Fruit fly (Drosophila melanogaster) whole organism, prepupa: ENCODE results near the gene CG12885.

Source experiments
- Blimp-1 ChIP-seq: fragments of 200-800 bp; sonication (Bioruptor generic); optimal IDR thresholded peaks from 3 replicates; lab custom pipeline; 2017; ENCODE audit warnings: missing biosample characterization, missing genetic modification characterization, mild to moderate bottlenecking, moderate library complexity, missing genetic modification reagents
- CG10669 ChIP-seq: fragments of 200-800 bp; sonication (Bioruptor generic); optimal IDR thresholded peaks from 3 replicates; lab custom pipeline; 2018; ENCODE audit warnings: missing biosample characterization, mild to moderate bottlenecking, missing genetic modification characterization, moderate library complexity
- CG16779 ChIP-seq: fragments of 200-800 bp; sonication (Bioruptor generic); optimal IDR thresholded peaks from 3 replicates; lab custom pipeline; 2017; ENCODE audit warnings: missing biosample characterization, mild to moderate bottlenecking, missing genetic modification characterization
- CG3032 ChIP-seq: fragments of 200-800 bp; optimal IDR thresholded peaks from 2 replicates; lab custom pipeline; 2019; ENCODE audit warnings: missing biosample characterization, mild to moderate bottlenecking, missing genetic modification characterization, moderate library complexity
- CG3919 ChIP-seq: fragments of 200-800 bp; sonication (Bioruptor generic); optimal IDR thresholded peaks from 3 replicates; lab custom pipeline; 2016; ENCODE audit warnings: missing biosample characterization, missing genetic modification characterization
- CG6163 ChIP-seq: fragments of 200-800 bp; sonication (Bioruptor generic); IDR thresholded peaks from 3 replicates; pipeline ENCODE4 v1.3.6; 2022; ENCODE audit warnings: missing biosample characterization, missing genetic modification characterization
- CG6276 ChIP-seq: fragments of 200-800 bp; sonication (Bioruptor generic); optimal IDR thresholded peaks from 2 replicates; lab custom pipeline; 2017; ENCODE audit warnings: missing biosample characterization, mild to moderate bottlenecking, missing genetic modification characterization
- CG6792 ChIP-seq: fragments of 200-800 bp; sonication (Bioruptor generic); optimal IDR thresholded peaks from 3 replicates; lab custom pipeline; 2016; ENCODE audit warnings: missing biosample characterization, missing genetic modification characterization
- CG6854 ChIP-seq: fragments of 200-800 bp; sonication (Bioruptor generic); optimal IDR thresholded peaks from 2 replicates; lab custom pipeline; 2017; ENCODE audit warnings: missing biosample characterization, mild to moderate bottlenecking, missing genetic modification characterization
- CG7368 ChIP-seq: fragments of 200-800 bp; sonication (Bioruptor generic); optimal IDR thresholded peaks from 3 replicates; lab custom pipeline; 2016; ENCODE audit warnings: missing biosample characterization, missing genetic modification characterization
- CG8119 ChIP-seq: fragments of 200-800 bp; sonication (Bioruptor generic); IDR thresholded peaks from 3 replicates; pipeline ENCODE4 v1.3.6; 2022; ENCODE audit warnings: missing biosample characterization, missing genetic modification characterization
- Eip78C ChIP-seq: fragments of 200-800 bp; sonication (Bioruptor generic); peaks from one replicate; lab custom pipeline; 2016; ENCODE audit warnings: missing biosample characterization, missing genetic modification characterization
- Ets96B ChIP-seq: fragments of 200-800 bp; optimal IDR thresholded peaks from 2 replicates; lab custom pipeline; 2019; ENCODE audit warnings: missing biosample characterization, mild to moderate bottlenecking, missing genetic modification characterization, moderate library complexity
- Gug ChIP-seq: fragments of 200-800 bp; sonication (Bioruptor generic); IDR thresholded peaks from 2 replicates; pipeline ENCODE4 v1.3.6; 2022; ENCODE audit warnings: missing biosample characterization, missing genetic modification characterization
- Hr39 ChIP-seq: fragments of 200-800 bp; sonication (Bioruptor generic); optimal IDR thresholded peaks from 2 replicates; lab custom pipeline; 2016; ENCODE audit warnings: missing biosample characterization, missing genetic modification characterization
- Hr4 ChIP-seq: fragments of 200-800 bp; sonication (Bioruptor generic); optimal IDR thresholded peaks from 3 replicates; lab custom pipeline; 2016; ENCODE audit warnings: missing biosample characterization, missing genetic modification characterization
- Lpt ChIP-seq: fragments of 200-800 bp; sonication (Bioruptor generic); optimal IDR thresholded peaks from 3 replicates; lab custom pipeline; 2016; ENCODE audit warnings: missing biosample characterization, missing genetic modification characterization
- Met ChIP-seq: fragments of 200-800 bp; sonication (Bioruptor generic); optimal IDR thresholded peaks from 3 replicates; lab custom pipeline; 2016; ENCODE audit warnings: missing biosample characterization, missing genetic modification characterization
- OdsH ChIP-seq: fragments of 200-800 bp; sonication (Bioruptor generic); optimal IDR thresholded peaks from 3 replicates; lab custom pipeline; 2016; ENCODE audit warnings: missing biosample characterization, missing genetic modification characterization
- Smox ChIP-seq: fragments of 200-800 bp; sonication (Bioruptor generic); optimal IDR thresholded peaks from 3 replicates; lab custom pipeline; 2016; ENCODE audit warnings: missing biosample characterization, missing genetic modification characterization
- Sox102F ChIP-seq: fragments of 200-800 bp; sonication (Bioruptor generic); optimal IDR thresholded peaks from 2 replicates; lab custom pipeline; 2016; ENCODE audit warnings: missing biosample characterization, mild to moderate bottlenecking, missing genetic modification characterization
- Sox14 ChIP-seq: fragments of 200-800 bp; sonication (Bioruptor generic); optimal IDR thresholded peaks from 3 replicates; lab custom pipeline; 2016; ENCODE audit warnings: missing biosample characterization, missing genetic modification characterization
- Sox15 ChIP-seq: fragments of 200-800 bp; sonication (Bioruptor generic); optimal IDR thresholded peaks from 3 replicates; lab custom pipeline; 2016; ENCODE audit warnings: missing biosample characterization, missing genetic modification characterization
- achi ChIP-seq: fragments of 200-800 bp; sonication (Bioruptor generic); optimal IDR thresholded peaks from 3 replicates; lab custom pipeline; 2016; ENCODE audit warnings: missing biosample characterization, missing genetic modification characterization
- acj6 ChIP-seq: fragments of 200-800 bp; sonication (Bioruptor generic); optimal IDR thresholded peaks from 3 replicates; lab custom pipeline; 2016; ENCODE audit warnings: missing biosample characterization, missing genetic modification characterization
- dac ChIP-seq: fragments of 200-800 bp; sonication (Bioruptor generic); optimal IDR thresholded peaks from 2 replicates; lab custom pipeline; 2017; ENCODE audit warnings: missing biosample characterization, mild to moderate bottlenecking, missing genetic modification characterization
- dsx ChIP-seq: fragments of 200-800 bp; optimal IDR thresholded peaks from 3 replicates; lab custom pipeline; 2019; ENCODE audit warnings: missing biosample characterization, mild to moderate bottlenecking, missing genetic modification characterization, moderate library complexity; ENCODE audit not compliant: poor library complexity, severe bottlenecking
- eg ChIP-seq: fragments of 200-800 bp; sonication (Bioruptor generic); IDR thresholded peaks from 3 replicates; pipeline ENCODE4 v1.3.6; 2022; ENCODE audit warnings: missing biosample characterization, missing genetic modification characterization
- esn ChIP-seq: fragments of 200-800 bp; sonication (Bioruptor generic); optimal IDR thresholded peaks from 2 replicates; lab custom pipeline; 2016; ENCODE audit warnings: missing biosample characterization, mild to moderate bottlenecking, missing genetic modification characterization, moderate library complexity
- fd85E ChIP-seq: fragments of 200-800 bp; sonication (Bioruptor generic); optimal IDR thresholded peaks from 3 replicates; lab custom pipeline; 2016; ENCODE audit warnings: missing biosample characterization, missing genetic modification characterization
- lz ChIP-seq: fragments of 200-800 bp; sonication (Bioruptor generic); optimal IDR thresholded peaks from 3 replicates; lab custom pipeline; 2016; ENCODE audit warnings: missing biosample characterization, missing genetic modification characterization
- net ChIP-seq: fragments of 200-800 bp; sonication (Bioruptor generic); optimal IDR thresholded peaks from 3 replicates; lab custom pipeline; 2016; ENCODE audit warnings: missing biosample characterization, missing genetic modification characterization
- salr ChIP-seq, 2 experiments: fragments of 200-800 bp; sonication (Bioruptor generic); optimal IDR thresholded peaks; 3 replicates each; lab custom pipeline; 2016 to 2018; ENCODE audit warnings: missing biosample characterization in 2 of 2, missing genetic modification characterization in 2 of 2, mild to moderate bottlenecking in 1 of 2
- spab ChIP-seq: fragments of 200-800 bp; sonication (Bioruptor generic); optimal IDR thresholded peaks from 2 replicates; lab custom pipeline; 2017; ENCODE audit warnings: missing biosample characterization, mild to moderate bottlenecking, missing genetic modification characterization, missing genetic modification reagents
- ss ChIP-seq, 2 experiments: fragments of 200-800 bp; sonication (Bioruptor generic); optimal IDR thresholded peaks; 2 replicates in 1 of 2; 3 replicates in 1 of 2; lab custom pipeline; 2017 to 2018; ENCODE audit warnings: mild to moderate bottlenecking in 2 of 2, missing biosample characterization in 2 of 2, missing genetic modification characterization in 2 of 2, moderate library complexity in 1 of 2
- svp ChIP-seq: fragments of 200-800 bp; sonication (Bioruptor generic); peaks from one replicate; lab custom pipeline; 2016; ENCODE audit warnings: missing biosample characterization, missing genetic modification characterization
- topi ChIP-seq: fragments of 200-800 bp; sonication (Bioruptor generic); optimal IDR thresholded peaks from 3 replicates; lab custom pipeline; 2016; ENCODE audit warnings: missing biosample characterization, missing genetic modification characterization

The CG12885 gene

DNA sequence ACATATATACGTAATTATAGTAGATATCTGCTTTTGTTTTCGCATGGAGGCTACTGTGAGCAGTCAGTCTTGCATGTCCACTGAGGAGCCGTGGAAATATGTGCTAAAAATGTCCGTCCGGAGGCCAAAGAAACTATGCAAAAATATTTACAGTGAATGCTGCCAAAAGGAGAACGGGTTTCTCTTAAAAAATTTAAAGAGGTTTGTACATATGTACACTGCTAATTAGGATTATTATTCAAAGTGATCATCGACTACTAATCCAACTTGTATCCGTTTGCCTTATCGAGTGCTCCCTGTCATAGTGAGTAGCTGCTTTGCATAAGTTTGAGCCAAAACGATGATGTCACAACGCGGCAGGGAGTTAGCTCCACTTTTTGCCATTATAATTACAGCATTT, 36.3 kb downstream of the CG12885 start (continued):
- peak; percentile 77 for TF ChIP-seq Hr4
- TF ChIP-seq achi (GFP tag; lab: Kevin White, UChicago): peak; percentile 64
- TF ChIP-seq svp (GFP tag; lab: Kevin White, UChicago): no peak
- peak; percentile 66 for TF ChIP-seq Lpt (GFP tag; lab: Kevin White, UChicago)
- TF ChIP-seq Met (GFP tag; lab: Kevin White, UChicago): peak; percentile 51
- TF ChIP-seq CG16779 (tag; lab: Kevin White, UChicago): no peak
- peak; percentile 71 for TF ChIP-seq Gug
- TF ChIP-seq OdsH (GFP tag; lab: Kevin White, UChicago): peak; percentile 65
- peak; percentile 59 for TF ChIP-seq CG6276 (GFP tag; lab: Kevin White, UChicago)
- TF ChIP-seq CG6792 (GFP tag; lab: Kevin White, UChicago): peak; percentile 50
- no peak for TF ChIP-seq fd85E
- TF ChIP-seq CG6854 (GFP tag; lab: Kevin White, UChicago): no peak
- peak; percentile 42 for TF ChIP-seq CG10669 (GFP tag; lab: Kevin White, UChicago)
- peak; percentile 66 for TF ChIP-seq acj6
- peak; percentile 43 for TF ChIP-seq Ets96B (tag; lab: Kevin White, UChicago)
- peak; percentile 87 for TF ChIP-seq Eip78C (GFP tag; lab: Kevin White, UChicago)
- peak; percentile 55 for TF ChIP-seq Hr39 (GFP tag; lab: Kevin White, UChicago)
- peak; percentile 81 for TF ChIP-seq CG6163 (GFP tag; lab: Robert Waterston, UW)
- TF ChIP-seq spab (GFP tag; lab: Kevin White, UChicago): no peak
- TF ChIP-seq Sox15: peak; percentile 45
- peak; percentile 2 for TF ChIP-seq dac
- no peak for TF ChIP-seq Smox (GFP tag; lab: Kevin White, UChicago)
- peak; percentile 43 for TF ChIP-seq CG7368 (GFP tag; lab: Kevin White, UChicago)
- peak; percentile 18 for TF ChIP-seq Blimp-1
- no peak for TF ChIP-seq dsx
- TF ChIP-seq lz (GFP tag; lab: Kevin White, UChicago): peak; percentile 35
- peak; percentile 88 for TF ChIP-seq eg (GFP tag; lab: Robert Waterston, UW)
- TF ChIP-seq esn (GFP tag; lab: Kevin White, UChicago): peak; percentile 52
- TF ChIP-seq CG3032 (tag; lab: Kevin White, UChicago): peak; percentile 18
- peak; percentile 44 for TF ChIP-seq net (GFP tag; lab: Kevin White, UChicago)
- no peak for TF ChIP-seq ss (GFP tag; optimal IDR thresholded peaks at IDR 0.05; lab: Kevin White, UChicago)
- TF ChIP-seq CG3919: peak; percentile 76
- peak; percentile 77 for TF ChIP-seq CG8119 (GFP tag; lab: Robert Waterston, UW)
- peak; percentile 27 for TF ChIP-seq Sox14
- TF ChIP-seq Sox102F: peak; percentile 44

DNA sequence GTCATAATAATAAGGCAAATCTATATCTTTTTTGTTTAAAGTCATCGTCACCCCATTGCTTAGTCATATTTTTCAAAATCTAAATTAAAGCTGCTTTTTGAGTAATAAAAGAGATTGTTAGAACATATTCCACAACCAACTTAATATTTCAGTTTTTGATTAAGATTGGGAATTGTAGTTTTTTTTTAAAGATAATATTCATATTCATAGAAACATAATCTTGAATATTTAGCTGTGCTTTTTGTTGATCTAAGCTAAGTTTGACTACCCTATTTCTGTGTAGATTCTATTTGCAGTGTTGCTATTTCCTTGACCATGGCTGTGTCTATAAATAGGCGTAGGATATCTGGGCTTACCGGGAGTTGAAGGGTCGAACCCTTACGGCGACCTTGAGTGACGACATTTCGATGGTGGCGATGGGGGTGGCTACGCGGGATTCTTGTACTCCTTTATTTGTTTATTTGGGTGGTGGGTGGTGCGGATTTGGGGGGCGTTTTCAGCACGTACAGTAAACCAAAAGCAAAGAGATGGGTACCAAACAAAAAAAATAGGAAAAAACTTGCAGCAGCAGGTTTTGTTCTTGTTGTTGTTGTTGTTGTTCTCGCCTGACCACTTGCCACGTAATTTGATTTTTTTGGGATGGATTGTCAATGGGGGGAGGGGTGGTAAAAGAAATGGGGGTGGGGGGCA, 37.4 kb downstream of the CG12885 start:
- TF ChIP-seq Met (GFP tag; lab: Kevin White, UChicago): no peak
- TF ChIP-seq salr (GFP tag; optimal IDR thresholded peaks at IDR 0.05; lab: Kevin White, UChicago): no peak
- peak; percentile 0 for TF ChIP-seq topi (GFP tag; lab: Kevin White, UChicago)
- peak; percentile 68 for TF ChIP-seq Eip78C (GFP tag; lab: Kevin White, UChicago)
- TF ChIP-seq esn (GFP tag; lab: Kevin White, UChicago): peak; percentile 19
- peak; percentile 5 for TF ChIP-seq Ets96B (tag; lab: Kevin White, UChicago)
- peak; percentile 11 for TF ChIP-seq CG10669 (GFP tag; lab: Kevin White, UChicago)
- TF ChIP-seq lz (GFP tag; lab: Kevin White, UChicago): no peak
- TF ChIP-seq svp (GFP tag; lab: Kevin White, UChicago): peak; percentile 59
- 0 out of 3 replicates have a peak, but pooled peaks have one; percentile 29 for TF ChIP-seq CG6163 (GFP tag; lab: Robert Waterston, UW)
